Worm (Caenorhabditis elegans): ENCODE results near the gene sedl-1.
"Not testable (repeated sequence)": the region's sequence is repeated elsewhere in the genome, so short reads cannot be mapped to it uniquely, and the experiment has no call there.

DNA sequence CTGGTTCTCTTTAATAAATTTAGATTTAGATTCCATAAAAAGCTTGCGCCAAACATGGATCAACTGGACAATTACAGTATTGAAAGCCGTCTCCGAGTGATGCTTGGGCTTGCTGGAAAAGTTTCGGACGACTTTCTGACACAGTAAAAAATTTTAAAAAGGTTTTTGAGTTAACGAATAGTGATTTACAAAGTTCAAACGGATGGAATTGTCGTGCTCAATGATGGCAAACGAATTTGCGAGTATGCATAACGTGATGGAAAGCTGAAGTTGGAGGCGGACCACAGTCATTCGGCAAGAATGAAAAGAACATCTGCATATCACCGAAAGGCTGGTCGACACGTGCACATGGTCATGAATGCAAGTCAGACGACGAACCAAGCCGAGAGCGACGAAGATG, 36.1 kb downstream of the sedl-1 start, which contains the start of gene ZK402.1:
- not testable (repeated sequence) for TF ChIP-seq fkh-10 (GFP tag; optimal IDR thresholded peaks at IDR 0.05); lin-39 (tag; optimal IDR thresholded peaks at IDR 0.05); mdl-1 (tag; optimal IDR thresholded peaks at IDR 0.05); efl-3 (GFP tag; optimal IDR thresholded peaks at IDR 0.05); snpc-4 (tag; optimal IDR thresholded peaks at IDR 0.05); nhr-28 (tag; optimal IDR thresholded peaks at IDR 0.05); zag-1 (tag; optimal IDR thresholded peaks at IDR 0.05); unc-130 (tag; optimal IDR thresholded peaks at IDR 0.05); ces-1 (GFP tag; optimal IDR thresholded peaks at IDR 0.05)
